Worm (Caenorhabditis elegans) whole organism, L2 larva: Measurements from ENCODE around the gene skr-7.

Experiments
- alr-1 ChIP-seq: fragments of 150-350 bp; optimal IDR thresholded peaks from 2 replicates; lab custom pipeline; 2014; ENCODE audit warnings: missing biosample characterization, missing genetic modification characterization
- aly-2 ChIP-seq: fragments of 150-350 bp; optimal IDR thresholded peaks from 2 replicates; lab custom pipeline; 2014; ENCODE audit warnings: missing biosample characterization, missing genetic modification characterization
- ama-1 ChIP-seq: fragments of 150-350 bp; optimal IDR thresholded peaks from 2 replicates; lab custom pipeline; 2018; ENCODE audit warnings: inconsistent platforms
- lin-13 ChIP-seq: fragments of 150-350 bp; optimal IDR thresholded peaks from 2 replicates; lab custom pipeline; 2014; ENCODE audit warnings: missing biosample characterization, missing genetic modification reagents, missing genetic modification characterization
- lsy-2 ChIP-seq, 2 experiments: fragments of 150-350 bp in 1 of 2; sonication (generic microtip) in 1 of 2; optimal IDR thresholded peaks; 2 replicates each; lab custom pipeline; 2014 to 2017; ENCODE audit warnings: missing biosample characterization in 2 of 2, missing genetic modification characterization in 2 of 2
- mdl-1 ChIP-seq, 2 experiments: fragments of 150-350 bp in 1 of 2; sonication (generic microtip) in 1 of 2; optimal IDR thresholded peaks; 2 replicates each; lab custom pipeline; 2017; ENCODE audit warnings: missing biosample characterization in 2 of 2, missing genetic modification characterization in 2 of 2
- peb-1 ChIP-seq: fragments of 150-350 bp; optimal IDR thresholded peaks from 2 replicates; lab custom pipeline; 2014; ENCODE audit warnings: missing biosample characterization, missing genetic modification characterization
- skn-1 ChIP-seq: sonication (generic microtip); optimal IDR thresholded peaks from 2 replicates; lab custom pipeline; 2017; ENCODE audit warnings: missing biosample characterization, missing genetic modification characterization
- ztf-11 ChIP-seq: sonication (generic microtip); optimal IDR thresholded peaks from 2 replicates; lab custom pipeline; 2017; ENCODE audit warnings: missing biosample characterization, missing genetic modification characterization

DNA sequence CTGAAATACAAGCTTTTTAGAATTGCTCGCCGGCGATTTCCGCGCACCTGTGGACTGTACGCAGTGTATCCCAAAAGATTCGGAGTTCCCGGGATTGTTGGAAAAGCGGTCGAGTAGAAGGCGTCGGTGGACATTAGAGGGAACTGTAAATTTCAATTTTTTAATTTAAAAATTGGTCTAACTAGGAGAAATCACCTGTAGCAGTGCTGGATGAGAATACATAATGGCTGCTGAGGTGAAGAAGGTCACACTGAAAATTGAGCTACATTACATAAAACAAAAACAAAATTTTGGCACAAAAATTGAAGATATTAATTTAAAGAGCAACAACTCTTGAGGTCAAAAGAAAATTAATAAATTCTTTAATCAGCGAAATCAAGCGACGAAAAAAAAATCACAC is 47.6 kb upstream of the skr-7 start, which contains the start of gene neg-1:
- TF ChIP-seq mdl-1 (tag; optimal IDR thresholded peaks at IDR 0.05; lab: Kevin White, UChicago) (no peak), alr-1 (tag; lab: Kevin White, UChicago) (no peak), lsy-2 (tag; optimal IDR thresholded peaks at IDR 0.05; lab: Kevin White, UChicago) (no peak), ama-1 (lab: Kevin White, UChicago) (no peak), ztf-11 (tag; lab: Kevin White, UChicago) (no peak), skn-1 (tag; lab: Kevin White, UChicago) (no peak), lin-13 (GFP tag; lab: Kevin White, UChicago) (no peak), peb-1 (tag; lab: Kevin White, UChicago) (no peak), aly-2 (tag; lab: Kevin White, UChicago) (no peak)
